Worm (Caenorhabditis elegans) whole organism, L4/young adult: ENCODE data around the gene F52E1.2.

Experiments used
- W03F9.2 ChIP-seq: fragments of 150-350 bp; optimal IDR thresholded peaks from 2 replicates; lab custom pipeline; 2014; ENCODE audit warnings: missing biosample characterization, missing genetic modification characterization
- dao-5 ChIP-seq: sonication (generic microtip); optimal IDR thresholded peaks from 2 replicates; lab custom pipeline; 2016; ENCODE audit warnings: missing genotype, missing genetic modification characterization, moderate library complexity, missing compliant biosample characterization
- him-1 ChIP-seq: sonication (generic microtip); optimal IDR thresholded peaks from 2 replicates; lab custom pipeline; 2016; ENCODE audit warnings: missing genotype, missing genetic modification reagents, missing genetic modification characterization, missing compliant biosample characterization

DNA sequence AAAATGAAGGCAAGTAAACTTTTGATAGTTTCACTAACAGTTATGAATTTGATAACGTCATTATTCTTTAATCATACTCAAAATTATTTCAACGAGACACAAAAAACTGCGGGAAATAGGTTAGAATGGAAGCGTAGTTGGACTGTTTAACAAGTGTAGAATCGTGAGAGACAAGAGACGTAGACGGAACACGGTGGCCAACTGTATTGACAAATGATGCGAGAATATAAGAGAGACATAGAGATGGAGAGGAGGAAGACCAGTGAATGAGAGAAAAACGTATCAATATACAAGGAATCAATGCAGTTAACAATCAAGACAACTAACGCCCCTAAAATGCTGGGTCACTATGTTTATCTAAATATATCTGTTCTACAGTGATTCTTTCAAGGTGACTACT, 35.2 kb downstream of the F52E1.2 start:
- TF ChIP-seq him-1 (tag; lab: Kevin White, UChicago) (no peak), dao-5 (tag; lab: Kevin White, UChicago) (no peak), W03F9.2 (tag; lab: Kevin White, UChicago) (no peak)
